Fruit fly (Drosophila melanogaster) whole organism, adult: ENCODE measurements around the gene Sgsf.
A peak's percentile ranks its signal among the peaks of the same experiment; 100 is the strongest.

Experiments used
- CG11617 ChIP-seq: fragments of 200-800 bp; sonication (Bioruptor generic); optimal IDR thresholded peaks from 2 replicates; lab custom pipeline; 2017; ENCODE audit warnings: mild to moderate bottlenecking, missing biosample characterization, missing genetic modification reagents, missing genetic modification characterization
- CG12768 ChIP-seq: fragments of 200-800 bp; sonication (Bioruptor generic); optimal IDR thresholded peaks from 2 replicates; lab custom pipeline; 2017; ENCODE audit warnings: missing biosample characterization, missing genetic modification characterization, mild to moderate bottlenecking, moderate library complexity, missing genetic modification reagents
- CG14711 ChIP-seq: fragments of 200-800 bp; sonication (Bioruptor generic); optimal IDR thresholded peaks from 2 replicates; lab custom pipeline; 2018; ENCODE audit warnings: missing biosample characterization, mild to moderate bottlenecking, missing genetic modification characterization, moderate library complexity
- CG1620 ChIP-seq: fragments of 200-800 bp; sonication (Bioruptor generic); optimal IDR thresholded peaks from 2 replicates; lab custom pipeline; 2016; ENCODE audit warnings: missing biosample characterization, missing genetic modification characterization
- CG33017 ChIP-seq: fragments of 200-800 bp; sonication (Bioruptor generic); optimal IDR thresholded peaks from 2 replicates; lab custom pipeline; 2018; ENCODE audit warnings: missing biosample characterization, mild to moderate bottlenecking, missing genetic modification characterization, moderate library complexity
- CG5204 ChIP-seq: fragments of 200-800 bp; sonication (Bioruptor generic); optimal IDR thresholded peaks from 2 replicates; lab custom pipeline; 2016; ENCODE audit warnings: missing biosample characterization, missing genetic modification characterization
- CG7045 ChIP-seq: fragments of 200-800 bp; sonication (Bioruptor generic); optimal IDR thresholded peaks from 2 replicates; lab custom pipeline; 2017; ENCODE audit warnings: missing biosample characterization, mild to moderate bottlenecking, missing genetic modification characterization
- CG7101 ChIP-seq: fragments of 200-800 bp; sonication (Bioruptor generic); optimal IDR thresholded peaks from 2 replicates; lab custom pipeline; 2018; ENCODE audit warnings: missing biosample characterization, mild to moderate bottlenecking, missing genetic modification characterization, moderate library complexity
- Clk ChIP-seq: fragments of 200-800 bp; sonication (Bioruptor generic); optimal IDR thresholded peaks from 2 replicates; lab custom pipeline; 2017; ENCODE audit warnings: missing biosample characterization, missing genetic modification characterization
- Crg-1 ChIP-seq: fragments of 200-800 bp; sonication (Bioruptor generic); optimal IDR thresholded peaks from 2 replicates; lab custom pipeline; 2016; ENCODE audit warnings: missing biosample characterization, missing genetic modification characterization
- Hr96 ChIP-seq: fragments of 200-800 bp; sonication (Bioruptor generic); optimal IDR thresholded peaks from 2 replicates; lab custom pipeline; 2016; ENCODE audit warnings: missing biosample characterization, missing genetic modification characterization
- Mnt ChIP-seq: fragments of 200-800 bp; sonication (Bioruptor generic); optimal IDR thresholded peaks from 2 replicates; lab custom pipeline; 2016; ENCODE audit warnings: missing biosample characterization, mild to moderate bottlenecking, missing genetic modification characterization
- bab1 ChIP-seq: fragments of 200-800 bp; sonication (Bioruptor generic); optimal IDR thresholded peaks from 3 replicates; lab custom pipeline; 2019; ENCODE audit warnings: missing biosample characterization, mild to moderate bottlenecking, missing genetic modification characterization, moderate library complexity
- cic ChIP-seq: fragments of 200-800 bp; sonication (Bioruptor generic); optimal IDR thresholded peaks from 2 replicates; lab custom pipeline; 2017; ENCODE audit warnings: missing biosample characterization, mild to moderate bottlenecking, missing genetic modification characterization, moderate library complexity
- cnc ChIP-seq, 2 experiments: fragments of >200 bp; optimal IDR thresholded peaks; 2 replicates each; lab custom pipeline; 2017
- kay ChIP-seq: fragments of 200-800 bp; sonication (Bioruptor generic); peaks from one replicate; lab custom pipeline; 2016; ENCODE audit warnings: missing biosample characterization, missing genetic modification characterization, borderline replicate concordance
- ovo ChIP-seq: fragments of 200-800 bp; sonication (Bioruptor generic); optimal IDR thresholded peaks from 2 replicates; lab custom pipeline; 2016; ENCODE audit warnings: missing biosample characterization, missing genetic modification characterization
- pad ChIP-seq: fragments of 200-800 bp; sonication (Bioruptor generic); optimal IDR thresholded peaks from 3 replicates; lab custom pipeline; 2017; ENCODE audit warnings: missing biosample characterization, missing genetic modification characterization, mild to moderate bottlenecking, moderate library complexity, missing genetic modification reagents
- tj ChIP-seq: fragments of 200-800 bp; sonication (Bioruptor generic); optimal IDR thresholded peaks from 3 replicates; lab custom pipeline; 2017; ENCODE audit warnings: missing biosample characterization, mild to moderate bottlenecking, missing genetic modification characterization, moderate library complexity
- toe ChIP-seq: fragments of 200-800 bp; sonication (Bioruptor generic); optimal IDR thresholded peaks from 2 replicates; lab custom pipeline; 2016; ENCODE audit warnings: missing biosample characterization, missing genetic modification characterization

The Sgsf gene

dm6 chr3R:12363544-12363943 lies 22.1 kb downstream of the Sgsf start:
- TF ChIP-seq cnc (optimal IDR thresholded peaks at IDR 0.05; lab: Kevin White, UChicago): no peak
- TF ChIP-seq CG11617: no peak
- TF ChIP-seq CG12768 (GFP tag; lab: Kevin White, UChicago): no peak
- peak; percentile 16 for TF ChIP-seq bab1

dm6 chr3R:12364580-12364979 lies 23.1 kb downstream of the Sgsf start, which contains the start of gene Tim17a1:
Gene Tim17a1, minus strand, starts transcription at chr3R:12364680.
- TF ChIP-seq Crg-1 (no peak), Hr96 (no peak), Clk (GFP tag; lab: Kevin White, UChicago) (no peak), CG12768 (GFP tag; lab: Kevin White, UChicago) (no peak), CG11617 (no peak), CG33017 (tag; lab: Kevin White, UChicago) (no peak), kay (GFP tag; lab: Kevin White, UChicago) (no peak), ovo (GFP tag; lab: Kevin White, UChicago) (no peak), CG5204 (GFP tag; lab: Kevin White, UChicago) (no peak), toe (GFP tag; lab: Kevin White, UChicago) (no peak), tj (no peak), CG14711 (tag; lab: Kevin White, UChicago) (no peak), cic (GFP tag; lab: Kevin White, UChicago) (no peak), CG1620 (GFP tag; lab: Kevin White, UChicago) (no peak), CG7045 (no peak), CG7101 (no peak), Mnt (GFP tag; lab: Kevin White, UChicago) (no peak)

dm6 chr3R:12365264-12365840 lies 23.9 kb downstream of the Sgsf start, which contains the start of gene GstD10:
Gene GstD10, minus strand, starts transcription at chr3R:12365735.
- TF ChIP-seq CG1620 (GFP tag; lab: Kevin White, UChicago) (no peak), CG7101 (no peak), CG33017 (tag; lab: Kevin White, UChicago) (no peak), CG12768 (GFP tag; lab: Kevin White, UChicago) (no peak), kay (GFP tag; lab: Kevin White, UChicago) (no peak), Crg-1 (no peak), CG11617 (no peak), bab1 (no peak), Hr96 (no peak)

dm6 chr3R:12365887-12366286 lies 24.4 kb downstream of the Sgsf start:
- TF ChIP-seq cic (GFP tag; lab: Kevin White, UChicago) (peak; percentile 26), CG33017 (tag; lab: Kevin White, UChicago) (no peak), kay (GFP tag; lab: Kevin White, UChicago) (peak; percentile 8)

- TF ChIP-seq CG1620 (GFP tag; lab: Kevin White, UChicago): no peak
- no peak for TF ChIP-seq kay (GFP tag; lab: Kevin White, UChicago)
- no peak for TF ChIP-seq CG14711 (tag; lab: Kevin White, UChicago)
- TF ChIP-seq ovo (GFP tag; lab: Kevin White, UChicago): no peak
- TF ChIP-seq toe (GFP tag; lab: Kevin White, UChicago): no peak
- no peak for TF ChIP-seq cnc (optimal IDR thresholded peaks at IDR 0.05; lab: Kevin White, UChicago)
- no peak for TF ChIP-seq Clk (GFP tag; lab: Kevin White, UChicago)
- TF ChIP-seq CG12768 (GFP tag; lab: Kevin White, UChicago): no peak
- no peak for TF ChIP-seq Crg-1
- no peak for TF ChIP-seq tj
- TF ChIP-seq Mnt (GFP tag; lab: Kevin White, UChicago): no peak
- no peak for TF ChIP-seq CG7101
- no peak for TF ChIP-seq bab1
- TF ChIP-seq CG5204 (GFP tag; lab: Kevin White, UChicago): no peak
- TF ChIP-seq cic (GFP tag; lab: Kevin White, UChicago): no peak
- TF ChIP-seq CG33017 (tag; lab: Kevin White, UChicago): no peak
- TF ChIP-seq Hr96: no peak
- TF ChIP-seq pad (GFP tag; lab: Kevin White, UChicago): no peak
- no peak for TF ChIP-seq CG11617
- TF ChIP-seq CG7045: no peak
These were observed 26.0 kb downstream of the Sgsf start, which contains the start of gene GstD9 for dm6 chr3R:12367464-12367863. Gene GstD9, minus strand, starts transcription at chr3R:12367564.

- TF ChIP-seq CG11617 (peak; percentile 69), tj (peak; percentile 67), kay (GFP tag; lab: Kevin White, UChicago) (peak; percentile 97), Crg-1 (no peak), CG12768 (GFP tag; lab: Kevin White, UChicago) (peak; percentile 92), toe (GFP tag; lab: Kevin White, UChicago) (peak; percentile 81), Mnt (GFP tag; lab: Kevin White, UChicago) (peak; percentile 90), CG1620 (GFP tag; lab: Kevin White, UChicago) (peak; percentile 69), CG33017 (tag; lab: Kevin White, UChicago) (peak; percentile 23), CG5204 (GFP tag; lab: Kevin White, UChicago) (peak; percentile 54), cic (GFP tag; lab: Kevin White, UChicago) (peak; percentile 97), Hr96 (peak; percentile 48), cnc (optimal IDR thresholded peaks at IDR 0.05; lab: Kevin White, UChicago) (peak in 1 of 2 experiments; percentile 85), ovo (GFP tag; lab: Kevin White, UChicago) (peak; percentile 89), CG14711 (tag; lab: Kevin White, UChicago) (peak; percentile 13), CG7045 (peak; percentile 60), CG7101 (peak; percentile 56), pad (GFP tag; lab: Kevin White, UChicago) (peak; percentile 49), Clk (GFP tag; lab: Kevin White, UChicago) (peak; percentile 92), bab1 (peak; percentile 80)
These were observed 27.8 kb downstream of the Sgsf start, which contains the start of gene GstD1 for dm6 chr3R:12369135-12369792. Gene GstD1, minus strand, starts transcription at chr3R:12369268.
